Fruit fly (Drosophila melanogaster): ENCODE data around the gene CG10431.

- TF ChIP-seq Eip93F (GFP tag; optimal IDR thresholded peaks at IDR 0.05) (no peak), Gug (GFP tag; IDR thresholded peaks at IDR 0.05) (no peak), Eip75B (GFP tag; optimal IDR thresholded peaks at IDR 0.05) (no peak), topi (GFP tag; optimal IDR thresholded peaks at IDR 0.05) (no peak), Sox15 (GFP tag; optimal IDR thresholded peaks at IDR 0.05) (no peak), CG8632 (GFP tag; optimal IDR thresholded peaks at IDR 0.05) (no peak), achi (GFP tag; optimal IDR thresholded peaks at IDR 0.05) (no peak), lz (GFP tag; optimal IDR thresholded peaks at IDR 0.05) (no peak), CG6276 (GFP tag; optimal IDR thresholded peaks at IDR 0.05) (no peak), Hr38 (GFP tag; optimal IDR thresholded peaks at IDR 0.05) (no peak), pdm3 (GFP tag; optimal IDR thresholded peaks at IDR 0.05) (no peak), CG6854 (GFP tag; optimal IDR thresholded peaks at IDR 0.05) (no peak)
Observed at dm6 chr2L:18995660-18996417, 21.3 kb downstream of the CG10431 start, which contains the start of gene CG10650.

All from whole organism, prepupa.